Fruit fly (Drosophila melanogaster): ENCODE measurements around the gene CG4362.
A peak's percentile ranks its signal among the peaks of the same experiment; 100 is the strongest.

The CG4362 gene

dm6 chr3R:20292030-20292879, 15.1 kb downstream of the CG4362 start (continued):
- TF ChIP-seq sim (GFP tag; IDR thresholded peaks at IDR 0.05), result no peak
- peak; percentile 57 for TF ChIP-seq CG2202 (tag; optimal IDR thresholded peaks at IDR 0.05)
- TF ChIP-seq Elba2 (GFP tag; optimal IDR thresholded peaks at IDR 0.05), result peak; percentile 50
- TF ChIP-seq tx (GFP tag; optimal IDR thresholded peaks at IDR 0.05), result no peak
- TF ChIP-seq CG1233 (GFP tag; optimal IDR thresholded peaks at IDR 0.05), result peak; percentile 65
- TF ChIP-seq Chrac-16 (GFP tag; optimal IDR thresholded peaks at IDR 0.05), result peak; percentile 77
- no peak for TF ChIP-seq klu (GFP tag; IDR thresholded peaks at IDR 0.05)
- TF ChIP-seq Camta (GFP tag; optimal IDR thresholded peaks at IDR 0.05), result peak; percentile 32
- TF ChIP-seq Mes4 (GFP tag; optimal IDR thresholded peaks at IDR 0.05), result peak; percentile 31
- no peak for TF ChIP-seq CG7745 (tag; optimal IDR thresholded peaks at IDR 0.05)
- peak; percentile 22 for TF ChIP-seq HLHmδ (GFP tag; optimal IDR thresholded peaks at IDR 0.05)
- peak; percentile 45 for TF ChIP-seq shn (GFP tag; optimal IDR thresholded peaks at IDR 0.05)
- TF ChIP-seq pnt (GFP tag; optimal IDR thresholded peaks at IDR 0.05), result peak; percentile 59
- peak; percentile 44; the same call in 1 of the 2 replicates for TF ChIP-seq bbx (GFP tag; IDR thresholded peaks at IDR 0.05; ENCODE audit: partially characterized antibody)
- no peak for TF ChIP-seq Fer2 (tag; optimal IDR thresholded peaks at IDR 0.05)
- TF ChIP-seq CG10321 (GFP tag; IDR thresholded peaks at IDR 0.05), result no peak
- peak; percentile 34 for TF ChIP-seq CG10366 (GFP tag; IDR thresholded peaks at IDR 0.05)
- peak; percentile 57; the same call in 1 of the 2 replicates for TF ChIP-seq CG8765 (GFP tag; IDR thresholded peaks at IDR 0.05)
- TF ChIP-seq crp (GFP tag; optimal IDR thresholded peaks at IDR 0.05), result no peak
- TF ChIP-seq Pdp1 (GFP tag; optimal IDR thresholded peaks at IDR 0.05), result peak; percentile 47
- TF ChIP-seq sna (GFP tag; IDR thresholded peaks at IDR 0.05; ENCODE audit: partially characterized antibody), result no peak
- peak; percentile 40; the same call in 1 of the 2 replicates for TF ChIP-seq CG6689 (GFP tag; IDR thresholded peaks at IDR 0.05)
- peak; percentile 96 for TF ChIP-seq D (optimal IDR thresholded peaks at IDR 0.05)
- peak; percentile 75 for TF ChIP-seq D (GFP tag; optimal IDR thresholded peaks at IDR 0.05)
- TF ChIP-seq CG18476 (GFP tag; optimal IDR thresholded peaks at IDR 0.05), result peak; percentile 55
- peak; percentile 63 for TF ChIP-seq CG12236 (GFP tag; optimal IDR thresholded peaks at IDR 0.05)
- peak; percentile 44 to 56 for TF ChIP-seq dpn (GFP tag; optimal IDR thresholded peaks at IDR 0.05)
- TF ChIP-seq dysf (GFP tag; IDR thresholded peaks at IDR 0.05), result 0 out of 3 replicates have a peak, but pooled peaks have one; percentile 14
- TF ChIP-seq CG33213 (GFP tag; optimal IDR thresholded peaks at IDR 0.05), result no peak
- TF ChIP-seq CHES-1-like (GFP tag; optimal IDR thresholded peaks at IDR 0.05), result peak; percentile 9
- TF ChIP-seq Dad (GFP tag; optimal IDR thresholded peaks at IDR 0.05), result peak; percentile 2
- 0 out of 2 replicates have a peak, but pooled peaks have one; percentile 15 for TF ChIP-seq Gsc (GFP tag; IDR thresholded peaks at IDR 0.05)
- peak in 1 of 2 experiments; percentile 98 for TF ChIP-seq Hr78 (GFP tag; optimal IDR thresholded peaks at IDR 0.05)
- TF ChIP-seq ATbp (GFP tag; optimal IDR thresholded peaks at IDR 0.05), result peak; percentile 31
- no peak for TF ChIP-seq CG30020 (tag; optimal IDR thresholded peaks at IDR 0.05)
- TF ChIP-seq fd96Cb (tag; optimal IDR thresholded peaks at IDR 0.05), result peak; percentile 58
- no peak for TF ChIP-seq Scr (GFP tag; IDR thresholded peaks at IDR 0.05; ENCODE audit: partially characterized antibody)
- peak; percentile 13 for TF ChIP-seq Mad (GFP tag; optimal IDR thresholded peaks at IDR 0.05)
- TF ChIP-seq CG12104 (GFP tag; optimal IDR thresholded peaks at IDR 0.05), result peak; percentile 9
- peak; percentile 84 for TF ChIP-seq dmrt11E (tag; optimal IDR thresholded peaks at IDR 0.05)
- TF ChIP-seq CrebB (tag; optimal IDR thresholded peaks at IDR 0.05), result no peak
- TF ChIP-seq Ssrp (tag; optimal IDR thresholded peaks at IDR 0.05), result peak; percentile 75
- TF ChIP-seq CG10209 (GFP tag; optimal IDR thresholded peaks at IDR 0.05), result peak; percentile 67
- 0 out of 2 replicates have a peak, but pooled peaks have one; percentile 32 for TF ChIP-seq CG5953 (GFP tag; IDR thresholded peaks at IDR 0.05)
- peak; percentile 26; the same call in 1 of the 3 replicates for TF ChIP-seq tgo (GFP tag; IDR thresholded peaks at IDR 0.05)
- TF ChIP-seq sisA (GFP tag; IDR thresholded peaks at IDR 0.05), result peak; percentile 42; the same call in 1 of the 2 replicates
- peak; percentile 55 for TF ChIP-seq Ets65A (GFP tag)
- TF ChIP-seq CG10462 (GFP tag; optimal IDR thresholded peaks at IDR 0.05), result peak; percentile 55
